Worm (Caenorhabditis elegans): Measurements from ENCODE around the gene rfc-2.

- no peak for TF ChIP-seq ztf-23 (GFP tag; IDR thresholded peaks at IDR 0.05)
- no peak for TF ChIP-seq ref-1 (GFP tag; conservative IDR thresholded peaks at IDR 0.05)
- TF ChIP-seq flt-1 (GFP tag; IDR thresholded peaks at IDR 0.05) = 0 out of 2 replicates have a peak, but pooled peaks have one; percentile 18
- no peak for TF ChIP-seq cog-1 (tag; optimal IDR thresholded peaks at IDR 0.05)
- no peak for TF ChIP-seq tab-1 (GFP tag; IDR thresholded peaks at IDR 0.05)
Observed at ce11 chrIV:1309600-1310207, 37.4 kb upstream of the rfc-2 start, which contains the start of the genes ddx-46 and F53H1.4.

Measured in whole organism, midembryonic.